Fruit fly (Drosophila melanogaster) whole organism, embryonic: ENCODE results near the gene CG8837.

Experiments
- Asciz ChIP-seq: fragments of 200-800 bp; sonication (Bioruptor generic); optimal IDR thresholded peaks from 2 replicates; lab custom pipeline; 2017; ENCODE audit warnings: missing biosample characterization, mild to moderate bottlenecking, missing genetic modification characterization, missing genetic modification reagents
- CG11695 ChIP-seq: fragments of 200-800 bp; sonication (Bioruptor generic); IDR thresholded peaks from 3 replicates; pipeline ENCODE4 v1.3.6; 2022; ENCODE audit warnings: missing biosample characterization, missing genetic modification characterization
- CG11696 ChIP-seq: fragments of 200-800 bp; sonication (Bioruptor generic); IDR thresholded peaks from 2 replicates; pipeline ENCODE4 v1.3.6; 2022; ENCODE audit warnings: missing biosample characterization, missing genetic modification characterization
- CG12659 ChIP-seq: fragments of 200-800 bp; sonication (Bioruptor generic); optimal IDR thresholded peaks from 3 replicates; lab custom pipeline; 2017; ENCODE audit warnings: mild to moderate bottlenecking, missing biosample characterization, missing genetic modification reagents, missing genetic modification characterization
- CG15073 ChIP-seq: fragments of 200-800 bp; sonication (Bioruptor generic); optimal IDR thresholded peaks from 2 replicates; lab custom pipeline; 2016; ENCODE audit warnings: missing biosample characterization, missing genetic modification characterization
- CG15696 ChIP-seq: fragments of 200-800 bp; sonication (Bioruptor generic); optimal IDR thresholded peaks from 2 replicates; lab custom pipeline; 2019; ENCODE audit warnings: missing biosample characterization, mild to moderate bottlenecking, missing genetic modification characterization, moderate library complexity
- CG16779 ChIP-seq: fragments of 200-800 bp; sonication (Bioruptor generic); IDR thresholded peaks from 2 replicates; pipeline ENCODE4 v1.3.6; 2022; ENCODE audit warnings: missing biosample characterization, missing genetic modification characterization
- CG18262 ChIP-seq: fragments of 200-800 bp; optimal IDR thresholded peaks from 3 replicates; lab custom pipeline; 2019; ENCODE audit warnings: missing biosample characterization, mild to moderate bottlenecking, missing genetic modification characterization, moderate library complexity
- CG2678 ChIP-seq: fragments of 200-800 bp; sonication (Bioruptor generic); optimal IDR thresholded peaks from 3 replicates; lab custom pipeline; 2019; ENCODE audit warnings: missing biosample characterization, mild to moderate bottlenecking, missing genetic modification characterization, moderate library complexity
- CG34376 ChIP-seq: fragments of 200-800 bp; sonication (Bioruptor generic); optimal IDR thresholded peaks from 2 replicates; lab custom pipeline; 2018; ENCODE audit warnings: missing biosample characterization, mild to moderate bottlenecking, missing genetic modification characterization
- CG7987 ChIP-seq: fragments of 200-800 bp; sonication (Bioruptor generic); optimal IDR thresholded peaks from 2 replicates; lab custom pipeline; 2018; ENCODE audit warnings: missing biosample characterization, mild to moderate bottlenecking, missing genetic modification characterization, moderate library complexity
- CG8281 ChIP-seq: fragments of 200-800 bp; sonication (Bioruptor generic); optimal IDR thresholded peaks from 2 replicates; lab custom pipeline; 2018; ENCODE audit warnings: missing biosample characterization, mild to moderate bottlenecking, missing genetic modification characterization, moderate library complexity
- CG9876 ChIP-seq: fragments of 200-800 bp; sonication (Bioruptor generic); optimal IDR thresholded peaks from 2 replicates; lab custom pipeline; 2016; ENCODE audit warnings: missing biosample characterization, missing genetic modification characterization
- CG9932 ChIP-seq: fragments of 200-800 bp; sonication (Bioruptor generic); IDR thresholded peaks from 2 replicates; pipeline ENCODE4 v1.3.6; 2022; ENCODE audit warnings: missing biosample characterization, missing genetic modification characterization
- Deaf1 ChIP-seq: fragments of 200-800 bp; optimal IDR thresholded peaks from 3 replicates; lab custom pipeline; 2019; ENCODE audit warnings: missing biosample characterization, mild to moderate bottlenecking, missing genetic modification characterization, moderate library complexity
- Dp ChIP-seq: fragments of 200-800 bp; sonication (Bioruptor generic); optimal IDR thresholded peaks from 2 replicates; lab custom pipeline; 2018; ENCODE audit warnings: missing biosample characterization, mild to moderate bottlenecking, missing genetic modification characterization, moderate library complexity
- Eip74EF ChIP-seq, 2 experiments: fragments of 200-800 bp in 1 of 2; fragments of >200 bp in 1 of 2; sonication (Bioruptor generic) in 1 of 2; optimal IDR thresholded peaks; 2 replicates each; lab custom pipeline; 2017 to 2019; ENCODE audit warnings: missing biosample characterization in 2 of 2, missing genetic modification characterization in 2 of 2, mild to moderate bottlenecking in 1 of 2, moderate library complexity in 1 of 2
- HLH4C ChIP-seq: fragments of 200-800 bp; sonication (Bioruptor generic); IDR thresholded peaks from 3 replicates; pipeline ENCODE4 v1.3.6; 2022; ENCODE audit warnings: missing biosample characterization, missing genetic modification characterization; ENCODE audit not compliant: partially characterized antibody
- Jarid2 ChIP-seq: fragments of 200-800 bp; sonication (Bioruptor generic); optimal IDR thresholded peaks from 3 replicates; lab custom pipeline; 2017; ENCODE audit warnings: mild to moderate bottlenecking, missing biosample characterization, missing genetic modification reagents, missing genetic modification characterization
- Med ChIP-seq: fragments of 200-800 bp; sonication (Bioruptor generic); peaks from one replicate; lab custom pipeline; 2016; ENCODE audit warnings: missing biosample characterization, missing genetic modification characterization, mild to moderate bottlenecking, inconsistent platforms, moderate library complexity
- NFAT ChIP-seq: fragments of 200-800 bp; sonication (Bioruptor generic); IDR thresholded peaks from 2 replicates; pipeline ENCODE4 v1.3.6; 2022; ENCODE audit warnings: missing biosample characterization, missing genetic modification characterization
- Nf-YA ChIP-seq: fragments of 200-800 bp; sonication (Bioruptor generic); IDR thresholded peaks from 2 replicates; pipeline ENCODE4 v1.3.6; 2022; ENCODE audit warnings: missing biosample characterization, missing genetic modification characterization
- Pdp1 ChIP-seq, 2 experiments: fragments of 200-800 bp; sonication (Bioruptor generic); optimal IDR thresholded peaks; 3 replicates each; lab custom pipeline; 2016; ENCODE audit warnings: missing biosample characterization in 2 of 2, missing genetic modification characterization in 2 of 2, mild to moderate bottlenecking in 1 of 2, moderate library complexity in 1 of 2
- chm ChIP-seq: fragments of 200-800 bp; sonication (Bioruptor generic); IDR thresholded peaks from 2 replicates; pipeline ENCODE4 v1.3.6; 2022; ENCODE audit warnings: missing biosample characterization, missing genetic modification characterization
- crol ChIP-seq: fragments of 200-800 bp; sonication (Bioruptor generic); IDR thresholded peaks from 2 replicates; pipeline ENCODE4 v1.3.6; 2022; ENCODE audit warnings: missing biosample characterization, missing genetic modification characterization
- cwo ChIP-seq: fragments of 200-800 bp; sonication (Bioruptor generic); optimal IDR thresholded peaks from 3 replicates; lab custom pipeline; 2017; ENCODE audit warnings: missing biosample characterization, missing genetic modification characterization, mild to moderate bottlenecking, moderate library complexity, missing genetic modification reagents
- dmrt11E ChIP-seq: fragments of 200-800 bp; sonication (Bioruptor generic); optimal IDR thresholded peaks from 3 replicates; lab custom pipeline; 2018; ENCODE audit warnings: missing biosample characterization, mild to moderate bottlenecking, missing genetic modification characterization, moderate library complexity
- exex ChIP-seq: fragments of 200-800 bp; sonication (Bioruptor generic); optimal IDR thresholded peaks from 4 replicates; lab custom pipeline; 2018; ENCODE audit warnings: missing biosample characterization, mild to moderate bottlenecking, missing genetic modification characterization, moderate library complexity
- insv ChIP-seq, 2 experiments: fragments of 200-800 bp; sonication (Bioruptor generic); optimal IDR thresholded peaks; 3 replicates each; lab custom pipeline; 2016 to 2018; ENCODE audit warnings: missing biosample characterization in 2 of 2, missing genetic modification characterization in 2 of 2
- lab ChIP-seq: fragments of 200-800 bp; sonication (Bioruptor generic); optimal IDR thresholded peaks from 3 replicates; lab custom pipeline; 2017; ENCODE audit warnings: missing biosample characterization, missing genetic modification characterization, mild to moderate bottlenecking, moderate library complexity, missing genetic modification reagents
- lbe ChIP-seq: fragments of 200-800 bp; sonication (Bioruptor generic); optimal IDR thresholded peaks from 2 replicates; lab custom pipeline; 2016; ENCODE audit warnings: missing biosample characterization, mild to moderate bottlenecking, missing genetic modification characterization
- lmd ChIP-seq: fragments of 200-800 bp; sonication (Bioruptor generic); IDR thresholded peaks from 2 replicates; pipeline ENCODE4 v1.3.6; 2022; ENCODE audit warnings: missing biosample characterization, missing genetic modification characterization
- pita ChIP-seq: fragments of 200-800 bp; sonication (Bioruptor generic); optimal IDR thresholded peaks from 2 replicates; lab custom pipeline; 2017; ENCODE audit warnings: missing biosample characterization, mild to moderate bottlenecking, missing genetic modification characterization
- rib ChIP-seq: fragments of 200-800 bp; sonication (Bioruptor generic); IDR thresholded peaks from 2 replicates; pipeline ENCODE4 v1.3.6; 2022; ENCODE audit warnings: missing biosample characterization, missing genetic modification characterization
- row ChIP-seq: fragments of 200-800 bp; sonication (Bioruptor generic); IDR thresholded peaks from 3 replicates; pipeline ENCODE4 v1.3.6; 2022; ENCODE audit warnings: missing biosample characterization, missing genetic modification characterization
- salm ChIP-seq: fragments of 200-800 bp; sonication (Bioruptor generic); optimal IDR thresholded peaks from 2 replicates; lab custom pipeline; 2018; ENCODE audit warnings: missing biosample characterization, mild to moderate bottlenecking, missing genetic modification characterization
- scrt ChIP-seq: fragments of 200-800 bp; sonication (Bioruptor generic); optimal IDR thresholded peaks from 2 replicates; lab custom pipeline; 2018; ENCODE audit warnings: missing biosample characterization, mild to moderate bottlenecking, missing genetic modification characterization, moderate library complexity
- sens ChIP-seq: fragments of 200-800 bp; sonication (Bioruptor generic); peaks from one replicate; lab custom pipeline; 2016; ENCODE audit warnings: missing biosample characterization, missing genetic modification characterization
- sob ChIP-seq: fragments of 200-800 bp; sonication (Bioruptor generic); IDR thresholded peaks from 2 replicates; pipeline ENCODE4 v1.3.6; 2022; ENCODE audit warnings: missing biosample characterization, missing genetic modification characterization
- sr ChIP-seq: fragments of 200-800 bp; sonication (Bioruptor generic); IDR thresholded peaks from 3 replicates; pipeline ENCODE4 v1.3.6; 2022; ENCODE audit warnings: missing biosample characterization, missing genetic modification characterization
- sug ChIP-seq: fragments of 200-800 bp; optimal IDR thresholded peaks from 2 replicates; lab custom pipeline; 2019; ENCODE audit warnings: missing biosample characterization, mild to moderate bottlenecking, missing genetic modification characterization, moderate library complexity

The CG8837 gene

dm6 chr2L:3302958-3303842 is 16.8 kb upstream of the CG8837 start, which contains the start of gene CG9663 (continued):
- TF ChIP-seq CG16779 (GFP tag; lab: Robert Waterston, UW) (no peak), CG8281 (no peak), Eip74EF (GFP tag; optimal IDR thresholded peaks at IDR 0.05; lab: Kevin White, UChicago) (peak in 1 of 2 experiments; percentile 5), CG15073 (peak; percentile 25), row (GFP tag; lab: Robert Waterston, UW) (peak; percentile 49; the same call in 2 of the 3 replicates), salm (tag; lab: Kevin White, UChicago) (no peak), lmd (GFP tag; lab: Robert Waterston, UW) (peak; percentile 31; the same call in 1 of the 2 replicates), CG9932 (GFP tag; lab: Robert Waterston, UW) (peak; percentile 51; the same call in 1 of the 2 replicates), CG12659 (peak; percentile 21), Asciz (GFP tag; lab: Kevin White, UChicago) (peak; percentile 20), CG18262 (tag; lab: Kevin White, UChicago) (peak; percentile 10), insv (GFP tag; optimal IDR thresholded peaks at IDR 0.05; lab: Kevin White, UChicago) (peak in 1 of 2 experiments; percentile 62), Nf-YA (GFP tag; lab: Robert Waterston, UW) (0 out of 2 replicates have a peak, but pooled peaks have one; percentile 6), Dp (GFP tag; lab: Kevin White, UChicago) (peak; percentile 95), CG2678 (tag; lab: Kevin White, UChicago) (peak; percentile 2), NFAT (GFP tag; lab: Robert Waterston, UW) (peak; percentile 21; the same call in 1 of the 2 replicates)

- peak; percentile 7; the same call in 1 of the 3 replicates for TF ChIP-seq sr
- TF ChIP-seq lbe (GFP tag; lab: Kevin White, UChicago), result no peak
- TF ChIP-seq chm (GFP tag; lab: Robert Waterston, UW), result peak; percentile 13; the same call in 1 of the 2 replicates
- 0 out of 3 replicates have a peak, but pooled peaks have one; percentile 11 for TF ChIP-seq CG11695 (GFP tag; lab: Robert Waterston, UW)
- peak; percentile 42 for TF ChIP-seq scrt (GFP tag; lab: Kevin White, UChicago)
- peak; percentile 19 for TF ChIP-seq lab (GFP tag; lab: Kevin White, UChicago)
- TF ChIP-seq Jarid2 (GFP tag; lab: Kevin White, UChicago), result peak; percentile 0
- TF ChIP-seq pita (GFP tag; lab: Kevin White, UChicago), result no peak
- peak; percentile 57 for TF ChIP-seq Deaf1
- TF ChIP-seq Pdp1 (GFP tag; optimal IDR thresholded peaks at IDR 0.05; lab: Kevin White, UChicago), result peak in 1 of 2 experiments; percentile 32
- TF ChIP-seq, all 482 proteins: peak for 8
Measured at dm6 chr2L:3303893-3304292, 16.2 kb upstream of the CG8837 start, which contains the start of gene CG3277. TSS of gene CG3277 (plus strand) at chr2L:3304100.

- TF ChIP-seq sug (tag; lab: Kevin White, UChicago) (peak; percentile 69), sob (GFP tag; lab: Robert Waterston, UW) (no peak), CG11696 (GFP tag; lab: Robert Waterston, UW) (peak; percentile 20; the same call in 1 of the 2 replicates), cwo (GFP tag; lab: Kevin White, UChicago) (peak; percentile 35), CG9876 (GFP tag; lab: Kevin White, UChicago) (no peak), crol (GFP tag; lab: Robert Waterston, UW) (peak; percentile 75), HLH4C (GFP tag; lab: Robert Waterston, UW) (0 out of 3 replicates have a peak, but pooled peaks have one; percentile 9), rib (GFP tag; lab: Robert Waterston, UW) (0 out of 2 replicates have a peak, but pooled peaks have one; percentile 16), CG7987 (GFP tag; lab: Kevin White, UChicago) (peak; percentile 14), sens (GFP tag; lab: Kevin White, UChicago) (peak; percentile 42), CG34376 (GFP tag; lab: Kevin White, UChicago) (peak; percentile 34), exex (tag; lab: Kevin White, UChicago) (peak; percentile 88), Med (GFP tag; lab: Kevin White, UChicago) (peak; percentile 33), lab (GFP tag; lab: Kevin White, UChicago) (peak; percentile 83), dmrt11E (tag; lab: Kevin White, UChicago) (no peak), CG15696 (tag; lab: Kevin White, UChicago) (no peak)
- TF ChIP-seq, all 482 proteins: peak for 12
Measured at dm6 chr2L:3304831-3305828, 14.9 kb upstream of the CG8837 start.
